Fruit fly (Drosophila melanogaster): Measurements from ENCODE around the gene Pop1.

Pop1 gene

DNA sequence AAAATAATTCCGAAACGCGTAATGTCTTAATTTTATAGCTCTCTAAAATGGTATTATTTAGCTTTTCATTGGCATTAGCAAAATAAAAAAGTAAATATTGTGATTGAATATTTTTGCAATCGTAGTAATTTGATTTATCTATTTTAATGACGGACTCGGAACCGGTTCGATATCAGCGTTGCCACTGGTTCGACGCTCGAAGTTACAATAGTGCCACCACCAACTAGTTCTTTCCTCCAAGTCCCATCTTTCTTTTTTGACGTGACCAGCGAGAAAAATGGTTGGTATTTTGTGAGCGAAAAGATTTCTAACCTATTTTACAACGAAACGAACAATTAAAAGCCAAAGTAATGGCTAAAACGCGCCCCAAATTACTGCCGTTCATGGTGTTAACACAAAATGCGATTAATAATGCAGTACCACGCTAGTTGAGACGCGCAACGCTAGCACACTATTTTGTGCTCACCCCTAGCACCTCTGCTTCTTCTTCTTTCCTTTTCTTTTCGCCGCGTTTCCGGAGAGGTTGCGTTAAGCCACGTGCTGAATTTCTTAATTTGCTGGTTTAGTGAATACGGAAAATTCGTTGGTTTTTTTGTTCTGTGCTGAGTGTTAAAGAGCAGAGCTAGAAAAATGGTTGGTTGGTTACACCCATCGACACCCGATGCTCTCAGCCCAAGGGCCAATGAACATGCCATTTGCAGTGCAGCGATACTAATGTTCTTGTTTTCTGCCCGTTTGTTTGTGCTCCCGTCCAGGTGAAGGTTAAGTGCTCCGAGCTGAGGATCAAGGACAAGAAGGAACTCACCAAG lies 50.0 kb downstream of the Pop1 start, which contains the start of gene RpL35 (continued):
- TF ChIP-seq dan (GFP tag; IDR thresholded peaks at IDR 0.05) (no peak), HLH4C (GFP tag; IDR thresholded peaks at IDR 0.05; ENCODE audit: partially characterized antibody) (no peak), trh (GFP tag; optimal IDR thresholded peaks at IDR 0.05) (no peak), CG43689 (GFP tag; IDR thresholded peaks at IDR 0.05) (no peak), CG5180 (GFP tag; optimal IDR thresholded peaks at IDR 0.05) (peak; percentile 46), CG2889 (GFP tag; IDR thresholded peaks at IDR 0.05) (no peak), D19B (GFP tag; optimal IDR thresholded peaks at IDR 0.05) (peak; percentile 25), B-H2 (GFP tag; optimal IDR thresholded peaks at IDR 0.05) (peak; percentile 28), psq (GFP tag; optimal IDR thresholded peaks at IDR 0.05) (no peak), CG6813 (GFP tag; optimal IDR thresholded peaks at IDR 0.05) (peak; percentile 45), Fer1 (GFP tag; optimal IDR thresholded peaks at IDR 0.05) (peak; percentile 65), ash1 (GFP tag; optimal IDR thresholded peaks at IDR 0.05) (peak; percentile 10), CG8359 (GFP tag; optimal IDR thresholded peaks at IDR 0.05; ENCODE audit: borderline replicate concordance) (peak; percentile 6), MBD-R2 (GFP tag; IDR thresholded peaks at IDR 0.05) (no peak), CG6683 (GFP tag; optimal IDR thresholded peaks at IDR 0.05) (no peak), dpn (GFP tag; optimal IDR thresholded peaks at IDR 0.05) (peak in 1 of 2 experiments; percentile 25), tup (GFP tag; optimal IDR thresholded peaks at IDR 0.05) (no peak), unc-4 (GFP tag; IDR thresholded peaks at IDR 0.05; ENCODE audit: partially characterized antibody) (0 out of 2 replicates have a peak, but pooled peaks have one; percentile 47), CG8290 (GFP tag; optimal IDR thresholded peaks at IDR 0.05) (no peak), CG8290 (tag; optimal IDR thresholded peaks at IDR 0.05) (peak in 1 of 2 experiments; percentile 41), pho (GFP tag; optimal IDR thresholded peaks at IDR 0.05) (no peak), CTCF (GFP tag; optimal IDR thresholded peaks at IDR 0.05) (peak; percentile 14), CG7556 (GFP tag; optimal IDR thresholded peaks at IDR 0.05) (peak; percentile 7), CG34422 (GFP tag; IDR thresholded peaks at IDR 0.05) (peak; percentile 47; the same call in 1 of the 3 replicates), YL-1 (GFP tag; optimal IDR thresholded peaks at IDR 0.05) (peak; percentile 91), CG17802 (tag; optimal IDR thresholded peaks at IDR 0.05) (no peak), tx (GFP tag; optimal IDR thresholded peaks at IDR 0.05) (no peak), jigr1 (GFP tag; IDR thresholded peaks at IDR 0.05) (no peak), CG12236 (GFP tag; optimal IDR thresholded peaks at IDR 0.05) (peak; percentile 17), Lim3 (GFP tag; IDR thresholded peaks at IDR 0.05) (no peak), dmrt99B (tag; optimal IDR thresholded peaks at IDR 0.05) (no peak)
